In the genomic region with DNA sequence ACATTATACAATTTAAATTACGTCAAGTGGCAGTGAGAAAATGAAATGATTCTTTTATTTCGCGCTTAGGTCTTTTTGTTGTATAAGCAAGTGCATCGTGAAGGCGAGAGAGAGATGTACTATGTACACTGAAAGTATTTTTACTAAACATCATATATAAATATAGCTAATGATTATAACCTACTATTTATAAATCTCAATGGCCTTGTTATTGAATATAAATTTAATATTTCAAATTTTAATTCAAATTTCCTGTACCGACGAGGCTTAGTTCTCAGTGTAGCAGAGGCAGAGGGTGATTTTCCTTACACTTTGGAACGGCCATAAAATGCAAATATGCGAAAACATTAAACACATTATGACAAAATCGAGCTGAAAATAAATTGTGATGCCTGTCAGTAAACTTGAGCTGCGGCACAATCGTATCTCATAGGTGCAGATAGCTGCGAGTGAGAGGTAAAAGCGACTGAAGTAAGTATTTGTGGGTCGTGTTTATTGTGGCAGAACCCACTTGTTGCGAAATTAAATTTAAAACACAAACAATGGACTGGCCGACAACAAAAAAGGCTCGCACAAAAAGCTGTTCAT, we compare ENCODE assay signal across 5 fruit fly cellular contexts.
A peak's percentile ranks its signal among the peaks of the same experiment; 100 is the strongest.
TF ChIP-seq lines count a peak whose summit lies in the region.

No protein-coding gene starts in this region.

- TF ChIP-seq CTCF in whole organism, embryonic (GFP tag; optimal IDR thresholded peaks at IDR 0.05; lab: Kevin White, UChicago): no peak

TF ChIP-seq in whole organism, adult, 20 proteins besides CTCF, POLR2A, EP300 and RAD21 (continues in another document):
- TF ChIP-seq Clk (GFP tag; optimal IDR thresholded peaks at IDR 0.05; lab: Kevin White, UChicago): peak; percentile 28
- TF ChIP-seq Crg-1 (GFP tag; optimal IDR thresholded peaks at IDR 0.05; lab: Kevin White, UChicago): peak; percentile 50
- TF ChIP-seq tj (GFP tag; optimal IDR thresholded peaks at IDR 0.05; lab: Kevin White, UChicago): peak; percentile 88
- TF ChIP-seq CG7101 (tag; optimal IDR thresholded peaks at IDR 0.05; lab: Kevin White, UChicago): peak; percentile 91
- peak; percentile 94 for TF ChIP-seq bab1 (GFP tag; optimal IDR thresholded peaks at IDR 0.05; lab: Kevin White, UChicago)
- peak; percentile 70 for TF ChIP-seq toe (GFP tag; optimal IDR thresholded peaks at IDR 0.05; lab: Kevin White, UChicago)
- peak; percentile 90 for TF ChIP-seq CG11617 (GFP tag; optimal IDR thresholded peaks at IDR 0.05; lab: Kevin White, UChicago)
- TF ChIP-seq cnc (optimal IDR thresholded peaks at IDR 0.05; lab: Kevin White, UChicago): no peak
- peak; percentile 95 for TF ChIP-seq CG33017 (tag; optimal IDR thresholded peaks at IDR 0.05; lab: Kevin White, UChicago)
- peak; percentile 69 for TF ChIP-seq CG5204 (GFP tag; optimal IDR thresholded peaks at IDR 0.05; lab: Kevin White, UChicago)
- peak; percentile 61 for TF ChIP-seq ovo (GFP tag; optimal IDR thresholded peaks at IDR 0.05; lab: Kevin White, UChicago)
- peak; percentile 88 for TF ChIP-seq kay (GFP tag; lab: Kevin White, UChicago; ENCODE audit: borderline replicate concordance)
- peak; percentile 62 for TF ChIP-seq pad (GFP tag; optimal IDR thresholded peaks at IDR 0.05; lab: Kevin White, UChicago)
- peak; percentile 86 for TF ChIP-seq CG14711 (tag; optimal IDR thresholded peaks at IDR 0.05; lab: Kevin White, UChicago)
- TF ChIP-seq CG12768 (GFP tag; optimal IDR thresholded peaks at IDR 0.05; lab: Kevin White, UChicago): peak; percentile 73
- TF ChIP-seq CG1620 (GFP tag; optimal IDR thresholded peaks at IDR 0.05; lab: Kevin White, UChicago): peak; percentile 61

TF ChIP-seq in whole organism, embryonic, 481 proteins besides CTCF, POLR2A, EP300 and RAD21 (continues in another document):
- TF ChIP-seq dimm (GFP tag; IDR thresholded peaks at IDR 0.05; lab: Robert Waterston, UW): no peak
- TF ChIP-seq chm (GFP tag; IDR thresholded peaks at IDR 0.05; lab: Robert Waterston, UW): no peak
- TF ChIP-seq GATAe (GFP tag; conservative IDR thresholded peaks at IDR 0.05; lab: Robert Waterston, UW): no peak
- TF ChIP-seq CG10209 (GFP tag; optimal IDR thresholded peaks at IDR 0.05; lab: Kevin White, UChicago): peak; percentile 32
- no peak for TF ChIP-seq nau (GFP tag; optimal IDR thresholded peaks at IDR 0.05; lab: Kevin White, UChicago)
- no peak for TF ChIP-seq CG14667 (GFP tag; IDR thresholded peaks at IDR 0.05; lab: Robert Waterston, UW)
- TF ChIP-seq Six4 (GFP tag; optimal IDR thresholded peaks at IDR 0.05; lab: Kevin White, UChicago): peak; percentile 24
- TF ChIP-seq CG9727 (GFP tag; optimal IDR thresholded peaks at IDR 0.05; lab: Kevin White, UChicago): peak; percentile 64
- peak; percentile 89 for TF ChIP-seq Ets65A (GFP tag; lab: Kevin White, UChicago)
- no peak for TF ChIP-seq gcm2 (GFP tag; optimal IDR thresholded peaks at IDR 0.05; lab: Kevin White, UChicago)
- peak; percentile 3 for TF ChIP-seq BtbVII (GFP tag; optimal IDR thresholded peaks at IDR 0.05; lab: Kevin White, UChicago)
- no peak for TF ChIP-seq CG14860 (GFP tag; IDR thresholded peaks at IDR 0.05; lab: Robert Waterston, UW; ENCODE audit: partially characterized antibody)
- TF ChIP-seq Trl (optimal IDR thresholded peaks at IDR 0.05; lab: Kevin White, UChicago): no peak
- no peak for TF ChIP-seq Trl (GFP tag; optimal IDR thresholded peaks at IDR 0.05; lab: Kevin White, UChicago)
- no peak for TF ChIP-seq prd (optimal IDR thresholded peaks at IDR 0.05; lab: Kevin White, UChicago)
- TF ChIP-seq prd (GFP tag; IDR thresholded peaks at IDR 0.05; lab: Robert Waterston, UW): peak; percentile 56; the same call in 1 of the 3 replicates
- no peak for TF ChIP-seq CG4360 (GFP tag; IDR thresholded peaks at IDR 0.05; lab: Robert Waterston, UW)
- TF ChIP-seq CG1832 (GFP tag; optimal IDR thresholded peaks at IDR 0.05; lab: Kevin White, UChicago): no peak

TF ChIP-seq in whole organism, prepupa, 60 proteins besides CTCF, POLR2A, EP300 and RAD21 (continues in another document):
- peak; percentile 30 for TF ChIP-seq fd85E (GFP tag; optimal IDR thresholded peaks at IDR 0.05; lab: Kevin White, UChicago)
- TF ChIP-seq Eip75B (GFP tag; optimal IDR thresholded peaks at IDR 0.05; lab: Kevin White, UChicago): peak; percentile 57
- peak; percentile 91 for TF ChIP-seq svp (GFP tag; lab: Kevin White, UChicago)
- TF ChIP-seq CG8119 (GFP tag; IDR thresholded peaks at IDR 0.05; lab: Robert Waterston, UW): peak; percentile 79
- TF ChIP-seq CG32006 (GFP tag; optimal IDR thresholded peaks at IDR 0.05; lab: Kevin White, UChicago): peak; percentile 75
- peak; percentile 81 for TF ChIP-seq net (GFP tag; optimal IDR thresholded peaks at IDR 0.05; lab: Kevin White, UChicago)
- TF ChIP-seq ss (GFP tag; optimal IDR thresholded peaks at IDR 0.05; lab: Kevin White, UChicago): peak; percentile 58 to 74
- TF ChIP-seq CG11902 (GFP tag; optimal IDR thresholded peaks at IDR 0.05; lab: Kevin White, UChicago): peak; percentile 73
- peak; percentile 41 to 56 for TF ChIP-seq salr (GFP tag; optimal IDR thresholded peaks at IDR 0.05; lab: Kevin White, UChicago)
- peak; percentile 50 for TF ChIP-seq Hr39 (GFP tag; optimal IDR thresholded peaks at IDR 0.05; lab: Kevin White, UChicago)
- peak; percentile 84 for TF ChIP-seq topi (GFP tag; optimal IDR thresholded peaks at IDR 0.05; lab: Kevin White, UChicago)
- TF ChIP-seq lz (GFP tag; optimal IDR thresholded peaks at IDR 0.05; lab: Kevin White, UChicago): peak; percentile 71
- TF ChIP-seq Hr4 (GFP tag; optimal IDR thresholded peaks at IDR 0.05; lab: Kevin White, UChicago): peak; percentile 68
- TF ChIP-seq CG8632 (GFP tag; optimal IDR thresholded peaks at IDR 0.05; lab: Kevin White, UChicago): peak; percentile 88
- peak; percentile 86 for TF ChIP-seq esn (GFP tag; optimal IDR thresholded peaks at IDR 0.05; lab: Kevin White, UChicago)
- TF ChIP-seq Hr38 (GFP tag; optimal IDR thresholded peaks at IDR 0.05; lab: Kevin White, UChicago): no peak
- TF ChIP-seq CG4318 (GFP tag; optimal IDR thresholded peaks at IDR 0.05; lab: Kevin White, UChicago): peak; percentile 29
- TF ChIP-seq OdsH (GFP tag; optimal IDR thresholded peaks at IDR 0.05; lab: Kevin White, UChicago): peak; percentile 80

TF ChIP-seq in whole organism, pupa, 21 proteins besides CTCF, POLR2A, EP300 and RAD21 (continues in another document):
- TF ChIP-seq CG32121 (GFP tag; IDR thresholded peaks at IDR 0.05; lab: Robert Waterston, UW) (peak; percentile 77), CG17806 (tag; optimal IDR thresholded peaks at IDR 0.05; lab: Kevin White, UChicago) (peak; percentile 72), Ets98B (GFP tag; IDR thresholded peaks at IDR 0.05; lab: Robert Waterston, UW) (peak; percentile 65), D1 (tag; optimal IDR thresholded peaks at IDR 0.05; lab: Kevin White, UChicago) (no peak), gl (tag; optimal IDR thresholded peaks at IDR 0.05; lab: Kevin White, UChicago) (peak; percentile 28), Pif1B (GFP tag; optimal IDR thresholded peaks at IDR 0.05; lab: Kevin White, UChicago) (peak; percentile 73), CG8301 (tag; optimal IDR thresholded peaks at IDR 0.05; lab: Kevin White, UChicago) (peak; percentile 62), fd96Ca (GFP tag; IDR thresholded peaks at IDR 0.05; lab: Robert Waterston, UW) (peak; percentile 35; the same call in 1 of the 3 replicates), CG13204 (GFP tag; optimal IDR thresholded peaks at IDR 0.05; lab: Kevin White, UChicago) (no peak), CG10348 (GFP tag; IDR thresholded peaks at IDR 0.05; lab: Robert Waterston, UW) (no peak), CG34367 (tag; optimal IDR thresholded peaks at IDR 0.05; lab: Kevin White, UChicago) (peak; percentile 49), CG8159 (tag; optimal IDR thresholded peaks at IDR 0.05; lab: Kevin White, UChicago) (peak; percentile 83), EcR (GFP tag; optimal IDR thresholded peaks at IDR 0.05; lab: Kevin White, UChicago) (no peak), CG9948 (tag; optimal IDR thresholded peaks at IDR 0.05; lab: Kevin White, UChicago) (peak; percentile 75), CG4496 (GFP tag; IDR thresholded peaks at IDR 0.05; lab: Robert Waterston, UW) (peak; percentile 76), CG14655 (GFP tag; optimal IDR thresholded peaks at IDR 0.05; lab: Kevin White, UChicago) (peak; percentile 73), CG15710 (tag; optimal IDR thresholded peaks at IDR 0.05; lab: Kevin White, UChicago) (peak; percentile 77), Snoo (tag; optimal IDR thresholded peaks at IDR 0.05; lab: Kevin White, UChicago) (peak; percentile 78), CG12605 (GFP tag; IDR thresholded peaks at IDR 0.05; lab: Robert Waterston, UW) (peak; percentile 79)

TF ChIP-seq in whole organism, wandering third instar larva, 38 proteins besides CTCF, POLR2A, EP300 and RAD21 (continues in another document):
- TF ChIP-seq h (GFP tag; optimal IDR thresholded peaks at IDR 0.05; lab: Kevin White, UChicago): peak; percentile 88
- peak; percentile 74 for TF ChIP-seq Hnf4 (GFP tag; optimal IDR thresholded peaks at IDR 0.05; lab: Kevin White, UChicago)
- no peak for TF ChIP-seq CG32264 (GFP tag; optimal IDR thresholded peaks at IDR 0.05; lab: Kevin White, UChicago)
- TF ChIP-seq Dif (GFP tag; optimal IDR thresholded peaks at IDR 0.05; lab: Kevin White, UChicago; ENCODE audit: partially characterized antibody): no peak
- no peak for TF ChIP-seq Hr83 (GFP tag; optimal IDR thresholded peaks at IDR 0.05; lab: Kevin White, UChicago; ENCODE audit: poor library complexity, severe bottlenecking)
- peak; percentile 73 for TF ChIP-seq sage (GFP tag; optimal IDR thresholded peaks at IDR 0.05; lab: Kevin White, UChicago)
- TF ChIP-seq Dfd (GFP tag; optimal IDR thresholded peaks at IDR 0.05; lab: Kevin White, UChicago): no peak
- no peak for TF ChIP-seq lola (GFP tag; optimal IDR thresholded peaks at IDR 0.05; lab: Kevin White, UChicago)
- no peak for TF ChIP-seq CrebA (GFP tag; optimal IDR thresholded peaks at IDR 0.05; lab: Kevin White, UChicago; ENCODE audit: borderline replicate concordance)
- TF ChIP-seq psq (GFP tag; optimal IDR thresholded peaks at IDR 0.05; lab: Kevin White, UChicago): peak; percentile 86
- peak; percentile 58 for TF ChIP-seq fru (GFP tag; optimal IDR thresholded peaks at IDR 0.05; lab: Kevin White, UChicago)
- TF ChIP-seq Rel (GFP tag; optimal IDR thresholded peaks at IDR 0.05; lab: Kevin White, UChicago): peak; percentile 9
- TF ChIP-seq Rel (tag; optimal IDR thresholded peaks at IDR 0.05; lab: Kevin White, UChicago): peak; percentile 42
- TF ChIP-seq dsf (GFP tag; optimal IDR thresholded peaks at IDR 0.05; lab: Kevin White, UChicago; ENCODE audit: borderline replicate concordance): peak; percentile 49
- no peak for TF ChIP-seq Myc (optimal IDR thresholded peaks at IDR 0.05; lab: Kevin White, UChicago)
- peak; percentile 33 for TF ChIP-seq sv (GFP tag; optimal IDR thresholded peaks at IDR 0.05; lab: Kevin White, UChicago)
- peak; percentile 27 for TF ChIP-seq br (GFP tag; optimal IDR thresholded peaks at IDR 0.05; lab: Kevin White, UChicago)
- peak; percentile 82 for TF ChIP-seq HLH106 (tag; optimal IDR thresholded peaks at IDR 0.05; lab: Kevin White, UChicago)
- TF ChIP-seq Jra (GFP tag; optimal IDR thresholded peaks at IDR 0.05; lab: Kevin White, UChicago): peak; percentile 46
- peak; percentile 91 for TF ChIP-seq rgr (GFP tag; optimal IDR thresholded peaks at IDR 0.05; lab: Kevin White, UChicago)
- TF ChIP-seq CG9705 (GFP tag; optimal IDR thresholded peaks at IDR 0.05; lab: Kevin White, UChicago): peak; percentile 6
